Fruit fly (Drosophila melanogaster): ENCODE measurements around the gene CG33644.

Gene CG33644

DNA sequence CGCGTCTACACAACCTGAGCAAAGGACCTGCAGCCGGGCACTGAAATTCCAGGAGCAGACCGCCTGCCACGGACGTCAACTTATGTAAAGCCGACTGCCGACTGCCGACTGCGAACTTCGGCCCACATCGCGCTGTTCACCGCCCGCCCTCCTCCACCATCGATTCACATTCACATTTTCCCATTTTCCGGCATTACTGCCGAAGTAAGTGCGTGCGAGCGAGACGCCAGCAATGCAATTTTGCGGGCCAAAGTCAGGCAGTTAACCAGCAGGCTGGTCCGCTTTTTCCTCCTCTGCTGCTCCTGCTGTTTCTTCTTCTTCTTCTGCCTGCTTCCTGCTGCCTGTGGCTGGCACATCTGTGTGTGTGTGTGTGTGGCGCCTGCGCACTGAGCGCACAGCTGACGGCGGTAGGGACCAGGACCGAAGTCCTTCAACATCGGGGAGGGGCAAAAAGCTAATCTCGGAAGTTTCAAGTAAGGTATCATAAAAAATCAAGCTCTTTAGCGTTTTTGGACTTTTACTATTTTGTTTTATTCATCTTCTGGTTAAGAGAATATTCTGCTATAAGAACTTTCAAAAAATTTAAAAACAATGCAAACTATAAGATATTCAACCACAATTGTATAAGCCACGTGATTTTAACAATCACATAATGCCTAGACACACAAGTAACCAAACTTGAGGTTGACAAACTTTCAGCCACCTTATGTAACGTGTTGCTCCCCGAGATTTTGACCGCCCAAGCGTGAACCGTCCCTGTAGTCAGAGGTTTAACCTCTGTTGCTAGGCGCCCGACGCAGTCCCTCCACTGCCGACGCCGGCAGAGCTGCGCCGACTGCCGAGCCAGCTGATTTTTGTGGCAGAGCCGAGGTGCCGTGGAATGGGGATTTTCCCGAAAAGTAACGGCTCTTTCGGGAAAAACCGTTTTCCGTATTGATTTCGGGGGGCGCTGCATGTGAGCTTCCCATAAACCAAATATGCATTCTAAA, 16.1 kb downstream of the CG33644 start (continued):
- TF ChIP-seq nerfin-2 (GFP tag; IDR thresholded peaks at IDR 0.05; ENCODE audit: partially characterized antibody) (no peak), CG1233 (GFP tag; optimal IDR thresholded peaks at IDR 0.05) (peak; percentile 52), bsh (GFP tag; optimal IDR thresholded peaks at IDR 0.05) (peak in 1 of 2 experiments; percentile 44), CG43689 (GFP tag; IDR thresholded peaks at IDR 0.05) (no peak), nom (GFP tag; optimal IDR thresholded peaks at IDR 0.05) (peak; percentile 58), CG4707 (GFP tag; optimal IDR thresholded peaks at IDR 0.05) (no peak), CG11093 (GFP tag; IDR thresholded peaks at IDR 0.05) (no peak), Tbp (GFP tag; optimal IDR thresholded peaks at IDR 0.05) (no peak), CG1603 (tag; optimal IDR thresholded peaks at IDR 0.05) (no peak), CG6689 (GFP tag; IDR thresholded peaks at IDR 0.05) (peak; percentile 34; the same call in 1 of the 2 replicates), insv (GFP tag; optimal IDR thresholded peaks at IDR 0.05) (no peak), Stat92E (GFP tag; optimal IDR thresholded peaks at IDR 0.05) (no peak), D (optimal IDR thresholded peaks at IDR 0.05) (no peak), D (GFP tag; optimal IDR thresholded peaks at IDR 0.05) (peak; percentile 46), CG8290 (GFP tag; optimal IDR thresholded peaks at IDR 0.05) (peak; percentile 41), CG8290 (tag; optimal IDR thresholded peaks at IDR 0.05) (peak in 1 of 2 experiments; percentile 32), Lhr (GFP tag; optimal IDR thresholded peaks at IDR 0.05) (no peak), Ptx1 (GFP tag; IDR thresholded peaks at IDR 0.05) (peak; percentile 28), CG7556 (GFP tag; optimal IDR thresholded peaks at IDR 0.05) (peak; percentile 80), tap (tag; optimal IDR thresholded peaks at IDR 0.05) (no peak), chif (GFP tag; optimal IDR thresholded peaks at IDR 0.05) (peak; percentile 3 to 67), CG15696 (tag; optimal IDR thresholded peaks at IDR 0.05) (peak; percentile 73), CG31388 (GFP tag; optimal IDR thresholded peaks at IDR 0.05) (no peak), CG12769 (tag; optimal IDR thresholded peaks at IDR 0.05) (peak; percentile 52), CG13775 (GFP tag; optimal IDR thresholded peaks at IDR 0.05) (peak; percentile 28), chm (GFP tag; IDR thresholded peaks at IDR 0.05) (no peak), bigmax (GFP tag; optimal IDR thresholded peaks at IDR 0.05) (no peak), Xrp1 (GFP tag; IDR thresholded peaks at IDR 0.05) (peak; percentile 18; the same call in 1 of the 2 replicates), lab (GFP tag; optimal IDR thresholded peaks at IDR 0.05) (peak; percentile 53), Xbp1 (GFP tag; optimal IDR thresholded peaks at IDR 0.05) (peak; percentile 50), Nf-YB (GFP tag; optimal IDR thresholded peaks at IDR 0.05) (no peak), CG33557 (GFP tag; optimal IDR thresholded peaks at IDR 0.05) (no peak), Dref (GFP tag; IDR thresholded peaks at IDR 0.05) (no peak), CG16815 (GFP tag; optimal IDR thresholded peaks at IDR 0.05) (peak; percentile 68), CG4730 (GFP tag; IDR thresholded peaks at IDR 0.05) (no peak), CG2129 (GFP tag; IDR thresholded peaks at IDR 0.05; ENCODE audit: partially characterized antibody) (no peak), sc (optimal IDR thresholded peaks at IDR 0.05) (no peak), sc (GFP tag; optimal IDR thresholded peaks at IDR 0.05) (no peak), mirr (GFP tag; optimal IDR thresholded peaks at IDR 0.05) (no peak), Nf-YC (tag; optimal IDR thresholded peaks at IDR 0.05) (peak; percentile 23), gt (GFP tag; IDR thresholded peaks at IDR 0.05) (no peak), gcm (GFP tag; optimal IDR thresholded peaks at IDR 0.05) (no peak), CG6765 (GFP tag; optimal IDR thresholded peaks at IDR 0.05) (peak; percentile 21), onecut (GFP tag; IDR thresholded peaks at IDR 0.05) (peak; percentile 46; the same call in 1 of the 2 replicates), rib (GFP tag; IDR thresholded peaks at IDR 0.05) (no peak; the same call in 1 of the 2 replicates), CG17328 (GFP tag; IDR thresholded peaks at IDR 0.05) (no peak), exex (tag; optimal IDR thresholded peaks at IDR 0.05) (no peak), hbn (GFP tag; IDR thresholded peaks at IDR 0.05; ENCODE audit: partially characterized antibody) (no peak)

Measured in whole organism, embryonic.